Fruit fly (Drosophila melanogaster) whole organism, embryonic: ENCODE results near the gene CG5515.

ENCODE experiments used
- CG1647 ChIP-seq: fragments of 200-800 bp; sonication (Bioruptor generic); optimal IDR thresholded peaks from 3 replicates; lab custom pipeline; 2016; ENCODE audit warnings: missing biosample characterization, missing genetic modification characterization
- CG3281 ChIP-seq: fragments of 200-800 bp; sonication (Bioruptor generic); optimal IDR thresholded peaks from 3 replicates; lab custom pipeline; 2017; ENCODE audit warnings: missing biosample characterization, mild to moderate bottlenecking, missing genetic modification characterization
- CG43689 ChIP-seq: fragments of 200-800 bp; sonication (Bioruptor generic); IDR thresholded peaks from 2 replicates; pipeline ENCODE4 v1.3.6; 2022; ENCODE audit warnings: missing biosample characterization, missing genetic modification characterization
- Dbx ChIP-seq: fragments of 200-800 bp; sonication (Bioruptor generic); IDR thresholded peaks from 3 replicates; pipeline ENCODE4 v1.3.6; 2022; ENCODE audit warnings: missing biosample characterization, missing genetic modification characterization
- Hr39 ChIP-seq: fragments of >200 bp; optimal IDR thresholded peaks from 2 replicates; lab custom pipeline; 2017
- Rx ChIP-seq: fragments of 200-800 bp; sonication (Bioruptor generic); IDR thresholded peaks from 2 replicates; pipeline ENCODE4 v1.3.6; 2022; ENCODE audit warnings: missing biosample characterization, missing genetic modification characterization
- Trl ChIP-seq, 3 experiments: fragments of >200 bp in 2 of 3; fragments of 200-800 bp in 1 of 3; sonication (Bioruptor generic) in 1 of 3; optimal IDR thresholded peaks; 2 replicates in 1 of 3; 3 replicates in 2 of 3; lab custom pipeline; 2016 to 2017; ENCODE audit warnings: missing biosample characterization in 1 of 3, missing genetic modification characterization in 1 of 3
- pan ChIP-seq, 4 experiments: fragments of >200 bp in 3 of 4; fragments of 200-800 bp in 1 of 4; sonication (Bioruptor generic) in 1 of 4; optimal IDR thresholded peaks in 3 of 4; IDR thresholded peaks in 1 of 4; 2 replicates each; pipeline versions ENCODE4 v1.3.6 to Lab custom; 2017 to 2022; ENCODE audit warnings: missing biosample characterization in 2 of 4, missing genetic modification characterization in 2 of 4, mixed read lengths in 1 of 4

DNA sequence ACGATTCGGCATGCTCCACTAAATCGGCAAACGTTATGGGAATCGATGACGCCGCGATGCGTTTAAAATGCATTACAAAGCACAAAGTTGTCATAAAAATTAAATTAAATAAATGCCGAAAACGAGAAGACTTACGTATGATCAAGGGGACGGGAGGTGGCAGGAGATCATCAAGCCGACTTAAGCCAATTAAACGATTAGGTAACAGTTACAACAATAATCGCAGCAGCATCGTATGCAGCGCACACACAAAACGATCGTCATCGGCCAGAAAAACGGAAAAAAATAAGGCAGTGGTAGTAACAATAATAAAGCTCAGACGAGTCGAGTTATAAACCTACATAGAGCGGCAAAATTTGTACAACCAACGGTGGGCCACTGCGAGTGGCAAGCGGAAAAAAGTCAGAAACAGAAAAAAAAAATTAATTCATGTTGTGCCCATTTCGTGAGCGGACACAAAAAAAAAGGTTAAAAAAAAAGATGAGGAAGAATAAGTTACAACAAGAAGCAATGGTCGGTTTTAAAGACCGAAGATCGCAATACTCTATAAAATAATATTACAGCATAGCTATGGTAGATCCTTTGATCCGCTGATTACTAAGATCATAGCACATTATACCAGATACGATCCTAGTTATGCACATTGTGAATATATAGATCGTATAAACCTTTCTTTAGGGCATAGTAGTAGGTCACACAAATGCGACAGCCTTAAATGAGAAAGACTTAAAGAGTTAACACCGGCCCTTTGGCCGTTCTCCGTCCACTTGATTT lies 17.8 kb upstream of the CG5515 start:
- TF ChIP-seq CG43689 (no peak), pan (optimal IDR thresholded peaks at IDR 0.05; lab: Kevin White, UChicago) (no peak), pan (GFP tag; optimal IDR thresholded peaks at IDR 0.05 in 1 of 2, IDR thresholded peaks at IDR 0.05 in 1 of 2) (peak in 1 of 2 experiments; percentile 51), Trl (optimal IDR thresholded peaks at IDR 0.05; lab: Kevin White, UChicago) (no peak), Trl (GFP tag; optimal IDR thresholded peaks at IDR 0.05; lab: Kevin White, UChicago) (peak; percentile 15), CG1647 (GFP tag; lab: Kevin White, UChicago) (peak; percentile 13), Dbx (GFP tag; lab: Robert Waterston, UW) (no peak), Rx (no peak), CG3281 (no peak), Hr39 (no peak)
